Worm (Caenorhabditis elegans) whole organism, L2 larva: ENCODE results near the gene dmsr-5.

Experiments used
- aly-2 ChIP-seq: fragments of 150-350 bp; optimal IDR thresholded peaks from 2 replicates; lab custom pipeline; 2014; ENCODE audit warnings: missing biosample characterization, missing genetic modification characterization
- ama-1 ChIP-seq: fragments of 150-350 bp; optimal IDR thresholded peaks from 2 replicates; lab custom pipeline; 2018; ENCODE audit warnings: inconsistent platforms
- egl-27 ChIP-seq: sonication (generic microtip); optimal IDR thresholded peaks from 3 replicates; lab custom pipeline; 2017; ENCODE audit warnings: missing biosample characterization, missing genetic modification reagents, missing genetic modification characterization
- fos-1 ChIP-seq: fragments of 150-350 bp; optimal IDR thresholded peaks from 2 replicates; lab custom pipeline; 2014; ENCODE audit warnings: missing biosample characterization, missing genetic modification characterization
- lin-13 ChIP-seq: fragments of 150-350 bp; optimal IDR thresholded peaks from 2 replicates; lab custom pipeline; 2014; ENCODE audit warnings: missing biosample characterization, missing genetic modification reagents, missing genetic modification characterization
- mdl-1 ChIP-seq, 2 experiments: fragments of 150-350 bp in 1 of 2; sonication (generic microtip) in 1 of 2; optimal IDR thresholded peaks; 2 replicates each; lab custom pipeline; 2017; ENCODE audit warnings: missing biosample characterization in 2 of 2, missing genetic modification characterization in 2 of 2
- nhr-10 ChIP-seq: sonication (generic microtip); optimal IDR thresholded peaks from 2 replicates; lab custom pipeline; 2017; ENCODE audit warnings: missing biosample characterization, missing genetic modification characterization
- nhr-12 ChIP-seq: fragments of 150-350 bp; optimal IDR thresholded peaks from 2 replicates; lab custom pipeline; 2014; ENCODE audit warnings: missing biosample characterization, missing genetic modification characterization
- nhr-6 ChIP-seq: fragments of 150-350 bp; optimal IDR thresholded peaks from 2 replicates; lab custom pipeline; 2014; ENCODE audit warnings: missing biosample characterization, missing genetic modification characterization
- snpc-4 ChIP-seq: fragments of 150-350 bp; optimal IDR thresholded peaks from 2 replicates; lab custom pipeline; 2014; ENCODE audit warnings: missing biosample characterization, missing genetic modification characterization
- unc-39 ChIP-seq: fragments of 150-350 bp; optimal IDR thresholded peaks from 2 replicates; lab custom pipeline; 2014; ENCODE audit warnings: missing biosample characterization, missing genetic modification characterization
- unc-55 ChIP-seq: fragments of 150-350 bp; sonication (generic microtip); optimal IDR thresholded peaks from 3 replicates; lab custom pipeline; 2014; ENCODE audit warnings: missing biosample characterization, missing genetic modification reagents, missing genetic modification characterization
- zag-1 ChIP-seq: fragments of 150-350 bp; optimal IDR thresholded peaks from 2 replicates; lab custom pipeline; 2014; ENCODE audit warnings: missing biosample characterization, missing genetic modification characterization
- ztf-11 ChIP-seq: sonication (generic microtip); optimal IDR thresholded peaks from 2 replicates; lab custom pipeline; 2017; ENCODE audit warnings: missing biosample characterization, missing genetic modification characterization

DNA sequence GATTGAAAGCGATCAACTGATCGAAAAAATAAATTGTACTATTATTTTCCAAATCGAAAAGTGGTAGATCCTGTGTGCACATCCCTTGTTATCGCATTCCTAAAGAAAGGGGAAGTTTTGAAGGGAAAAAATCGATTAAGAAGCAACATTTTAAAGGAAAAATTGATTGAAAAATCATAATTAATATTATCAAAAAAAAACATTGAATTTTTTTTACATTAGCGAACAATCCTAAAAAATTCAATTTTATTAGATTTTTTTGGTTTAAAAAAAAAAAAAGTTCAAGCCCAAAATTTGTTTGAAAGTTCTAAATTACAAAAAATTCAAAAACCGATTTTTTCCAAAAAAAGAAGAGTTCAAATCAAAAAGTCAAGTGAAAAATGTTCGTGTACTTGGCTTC, at the start of gene dmsr-5:
- TF ChIP-seq zag-1 (tag; lab: Kevin White, UChicago) (no peak), nhr-6 (tag; lab: Kevin White, UChicago) (no peak), mdl-1 (tag; optimal IDR thresholded peaks at IDR 0.05; lab: Kevin White, UChicago) (no peak), nhr-12 (tag; lab: Kevin White, UChicago) (no peak), fos-1 (tag; lab: Kevin White, UChicago) (no peak), ama-1 (lab: Kevin White, UChicago) (no peak), lin-13 (GFP tag; lab: Kevin White, UChicago) (no peak), unc-39 (tag; lab: Kevin White, UChicago) (no peak), unc-55 (GFP tag; lab: Kevin White, UChicago) (no peak), snpc-4 (tag; lab: Kevin White, UChicago) (no peak), ztf-11 (tag; lab: Kevin White, UChicago) (no peak), aly-2 (tag; lab: Kevin White, UChicago) (no peak), nhr-10 (tag; lab: Kevin White, UChicago) (no peak), egl-27 (no peak)
